Worm (Caenorhabditis elegans): ENCODE measurements around the gene ZC449.8.

ZC449.8 gene

DNA sequence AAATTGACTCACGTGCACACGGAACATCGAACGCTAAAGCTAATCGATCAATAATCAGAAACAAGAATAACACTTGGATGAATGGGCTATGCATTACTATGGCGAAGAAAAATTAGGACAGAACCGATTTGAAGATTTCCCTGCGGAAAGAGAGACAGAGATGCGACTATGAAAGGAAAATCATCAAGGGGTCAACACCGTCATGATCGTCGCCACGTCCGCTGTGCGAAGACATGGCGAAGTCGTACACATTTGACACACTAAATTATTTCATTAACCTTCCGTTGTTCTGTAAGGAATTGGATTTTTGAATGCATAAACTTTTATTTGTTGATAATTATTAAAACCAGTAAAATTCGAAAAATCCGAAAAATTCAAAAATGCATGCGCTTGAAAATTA, 46.6 kb upstream of the ZC449.8 start, which contains the start of gene M03F4.6 (continued):
- TF ChIP-seq ztf-3 (GFP tag; optimal IDR thresholded peaks at IDR 0.05) = peak; percentile 47
- TF ChIP-seq ztf-28 (GFP tag; IDR thresholded peaks at IDR 0.05) = no peak
- no peak for TF ChIP-seq ztf-25 (GFP tag; IDR thresholded peaks at IDR 0.05)
- TF ChIP-seq tlf-1 (GFP tag; optimal IDR thresholded peaks at IDR 0.05) = peak; percentile 75
- TF ChIP-seq ceh-40 (GFP tag; IDR thresholded peaks at IDR 0.05) = 0 out of 2 replicates have a peak, but pooled peaks have one; percentile 51
- TF ChIP-seq hmg-1.2 (GFP tag; IDR thresholded peaks at IDR 0.05) = no peak
- no peak for TF ChIP-seq K12H6.12 (tag; optimal IDR thresholded peaks at IDR 0.05)
- no peak for TF ChIP-seq xnd-1 (tag; optimal IDR thresholded peaks at IDR 0.05)
- no peak for TF ChIP-seq ceh-91 (GFP tag; IDR thresholded peaks at IDR 0.05)
- TF ChIP-seq sea-2 (GFP tag; IDR thresholded peaks at IDR 0.05) = no peak
- no peak for TF ChIP-seq Y79H2A.3 (GFP tag; conservative IDR thresholded peaks at IDR 0.05)
- TF ChIP-seq nfya-2 (GFP tag; IDR thresholded peaks at IDR 0.05) = no peak
- peak; percentile 35; the same call in 1 of the 2 replicates for TF ChIP-seq rcor-1 (GFP tag; IDR thresholded peaks at IDR 0.05)
- TF ChIP-seq efl-1 (GFP tag; optimal IDR thresholded peaks at IDR 0.05) = no peak
- TF ChIP-seq mcd-1 (GFP tag; IDR thresholded peaks at IDR 0.05) = no peak
- no peak for TF ChIP-seq fkh-3 (tag; optimal IDR thresholded peaks at IDR 0.05)
- no peak for TF ChIP-seq nhr-179 (tag; optimal IDR thresholded peaks at IDR 0.05)
- peak; percentile 73; the same call in 1 of the 2 replicates for TF ChIP-seq Y53G8AR.9 (GFP tag; conservative IDR thresholded peaks at IDR 0.05)
- TF ChIP-seq nhr-120 (GFP tag; IDR thresholded peaks at IDR 0.05) = 0 out of 2 replicates have a peak, but pooled peaks have one; percentile 61
- no peak for TF ChIP-seq T26A5.8 (tag; optimal IDR thresholded peaks at IDR 0.05)
- peak; percentile 68 for TF ChIP-seq ama-1 (optimal IDR thresholded peaks at IDR 0.05)
- TF ChIP-seq ama-1 (GFP tag; optimal IDR thresholded peaks at IDR 0.05) = no peak
- TF ChIP-seq K11D2.4 (GFP tag; IDR thresholded peaks at IDR 0.05) = peak; percentile 53
- TF ChIP-seq atf-7 (tag; optimal IDR thresholded peaks at IDR 0.05) = peak; percentile 61
- no peak for TF ChIP-seq pbrm-1 (GFP tag; IDR thresholded peaks at IDR 0.05)
- peak; percentile 23; the same call in 1 of the 2 replicates for TF ChIP-seq lin-26 (GFP tag; IDR thresholded peaks at IDR 0.05)
- TF ChIP-seq hlh-26 (GFP tag; conservative IDR thresholded peaks at IDR 0.05) = no peak
- TF ChIP-seq hlh-12 (tag; optimal IDR thresholded peaks at IDR 0.05) = no peak
- no peak for TF ChIP-seq ceh-79 (tag; optimal IDR thresholded peaks at IDR 0.05)
- TF ChIP-seq snpc-1.1 (tag; optimal IDR thresholded peaks at IDR 0.05; ENCODE audit: insufficient read depth) = no peak
- no peak for TF ChIP-seq unc-62 (GFP tag; optimal IDR thresholded peaks at IDR 0.05)
- peak; percentile 18 for TF ChIP-seq ztf-22 (GFP tag; optimal IDR thresholded peaks at IDR 0.05)
- TF ChIP-seq F55B11.4 (tag; optimal IDR thresholded peaks at IDR 0.05; ENCODE audit: borderline replicate concordance, insufficient read depth) = no peak
- no peak for TF ChIP-seq lsy-27 (tag; optimal IDR thresholded peaks at IDR 0.05; ENCODE audit: borderline replicate concordance, insufficient read depth)
- no peak for TF ChIP-seq ceh-100 (GFP tag; IDR thresholded peaks at IDR 0.05)
- TF ChIP-seq pha-4 (tag; optimal IDR thresholded peaks at IDR 0.05) = no peak
- peak; percentile 6 for TF ChIP-seq gei-17 (GFP tag; optimal IDR thresholded peaks at IDR 0.05)
- peak; percentile 10 for TF ChIP-seq F52B5.7 (tag; optimal IDR thresholded peaks at IDR 0.05)
- peak; percentile 3 for TF ChIP-seq nhr-90 (tag; optimal IDR thresholded peaks at IDR 0.05)
- TF ChIP-seq C06A6.2 (GFP tag; conservative IDR thresholded peaks at IDR 0.05) = no peak; the same call in 1 of the 2 replicates
- TF ChIP-seq ceh-58 (GFP tag; IDR thresholded peaks at IDR 0.05) = no peak
- no peak for TF ChIP-seq F10E7.11 (tag; optimal IDR thresholded peaks at IDR 0.05)
- TF ChIP-seq him-1 (tag; optimal IDR thresholded peaks at IDR 0.05) = no peak
- TF ChIP-seq unc-130 (GFP tag; optimal IDR thresholded peaks at IDR 0.05) = no peak
- no peak for TF ChIP-seq die-1 (tag; optimal IDR thresholded peaks at IDR 0.05)
- no peak for TF ChIP-seq rec-8 (tag; optimal IDR thresholded peaks at IDR 0.05)
- TF ChIP-seq D2030.7 (GFP tag; IDR thresholded peaks at IDR 0.05) = no peak
- TF ChIP-seq aptf-2 (GFP tag; conservative IDR thresholded peaks at IDR 0.05) = no peak
- TF ChIP-seq dpl-1 (GFP tag; optimal IDR thresholded peaks at IDR 0.05) = no peak
- no peak for TF ChIP-seq egl-18 (GFP tag; IDR thresholded peaks at IDR 0.05)
